Fruit fly (Drosophila melanogaster) whole organism, embryonic: Measurements from ENCODE around the gene Nrd1.

ENCODE experiments used
- Adf1 ChIP-seq: fragments of 200-800 bp; sonication (Bioruptor generic); IDR thresholded peaks from 2 replicates; pipeline ENCODE4 v1.3.6; 2022; ENCODE audit warnings: missing biosample characterization, missing genetic modification characterization
- Atf3 ChIP-seq: fragments of 200-800 bp; sonication (Bioruptor generic); optimal IDR thresholded peaks from 3 replicates; lab custom pipeline; 2016; ENCODE audit warnings: missing biosample characterization, missing genetic modification characterization
- CG12155 ChIP-seq: fragments of 200-800 bp; sonication (Bioruptor generic); optimal IDR thresholded peaks from 3 replicates; lab custom pipeline; 2016; ENCODE audit warnings: missing biosample characterization, missing genetic modification characterization
- CG1233 ChIP-seq: fragments of 200-800 bp; sonication (Bioruptor generic); optimal IDR thresholded peaks from 4 replicates; lab custom pipeline; 2018; ENCODE audit warnings: missing biosample characterization, mild to moderate bottlenecking, missing genetic modification characterization
- CG12391 ChIP-seq: fragments of 200-800 bp; sonication (Bioruptor generic); optimal IDR thresholded peaks from 3 replicates; lab custom pipeline; 2018; ENCODE audit warnings: missing biosample characterization, mild to moderate bottlenecking, missing genetic modification characterization, moderate library complexity
- CG13296 ChIP-seq: fragments of 200-800 bp; sonication (Bioruptor generic); optimal IDR thresholded peaks from 3 replicates; lab custom pipeline; 2018; ENCODE audit warnings: missing biosample characterization, mild to moderate bottlenecking, missing genetic modification characterization
- CG13894 ChIP-seq: fragments of 200-800 bp; sonication (Bioruptor generic); optimal IDR thresholded peaks from 3 replicates; lab custom pipeline; 2018; ENCODE audit warnings: missing biosample characterization, mild to moderate bottlenecking, missing genetic modification characterization, moderate library complexity
- CG15514 ChIP-seq: fragments of 200-800 bp; sonication (Bioruptor generic); optimal IDR thresholded peaks from 3 replicates; lab custom pipeline; 2017; ENCODE audit warnings: missing biosample characterization, missing genetic modification characterization, mild to moderate bottlenecking, moderate library complexity, missing genetic modification reagents
- CG16813 ChIP-seq: fragments of 200-800 bp; sonication (Bioruptor generic); IDR thresholded peaks from 3 replicates; pipeline ENCODE4 v1.3.6; 2022; ENCODE audit warnings: missing biosample characterization, missing genetic modification characterization; ENCODE audit not compliant: partially characterized antibody
- CG1792 ChIP-seq: fragments of 200-800 bp; sonication (Bioruptor generic); optimal IDR thresholded peaks from 2 replicates; lab custom pipeline; 2016; ENCODE audit warnings: missing biosample characterization, missing genetic modification characterization
- CG31441 ChIP-seq: fragments of 200-800 bp; sonication (Bioruptor generic); IDR thresholded peaks from 2 replicates; pipeline ENCODE4 v1.3.6; 2022; ENCODE audit warnings: missing biosample characterization, missing genetic modification characterization
- CG34224 ChIP-seq: fragments of 200-800 bp; sonication (Bioruptor generic); IDR thresholded peaks from 3 replicates; pipeline ENCODE4 v1.3.6; 2022; ENCODE audit warnings: missing biosample characterization, missing genetic modification characterization; ENCODE audit not compliant: partially characterized antibody
- CG3847 ChIP-seq: fragments of 200-800 bp; sonication (Bioruptor generic); IDR thresholded peaks from 2 replicates; pipeline ENCODE4 v1.3.6; 2022; ENCODE audit warnings: missing biosample characterization, missing genetic modification characterization
- CG4424 ChIP-seq: fragments of 200-800 bp; sonication (Bioruptor generic); optimal IDR thresholded peaks from 3 replicates; lab custom pipeline; 2016; ENCODE audit warnings: missing biosample characterization, missing genetic modification characterization
- CG8924 ChIP-seq: fragments of 200-800 bp; optimal IDR thresholded peaks from 3 replicates; lab custom pipeline; 2019; ENCODE audit warnings: missing biosample characterization, mild to moderate bottlenecking, missing genetic modification characterization, moderate library complexity
- Camta ChIP-seq: fragments of 200-800 bp; sonication (Bioruptor generic); optimal IDR thresholded peaks from 2 replicates; lab custom pipeline; 2016; ENCODE audit warnings: missing biosample characterization, missing genetic modification characterization
- Dbx ChIP-seq: fragments of 200-800 bp; sonication (Bioruptor generic); IDR thresholded peaks from 3 replicates; pipeline ENCODE4 v1.3.6; 2022; ENCODE audit warnings: missing biosample characterization, missing genetic modification characterization
- Dip2 ChIP-seq: fragments of 200-800 bp; sonication (Bioruptor generic); IDR thresholded peaks from 2 replicates; pipeline ENCODE4 v1.3.6; 2022; ENCODE audit warnings: missing biosample characterization, missing genetic modification characterization
- Fer1 ChIP-seq: fragments of 200-800 bp; sonication (Bioruptor generic); optimal IDR thresholded peaks from 2 replicates; lab custom pipeline; 2017; ENCODE audit warnings: missing biosample characterization, mild to moderate bottlenecking, missing genetic modification characterization
- Gsc ChIP-seq: fragments of 200-800 bp; sonication (Bioruptor generic); IDR thresholded peaks from 2 replicates; pipeline ENCODE4 v1.3.6; 2022; ENCODE audit warnings: missing biosample characterization, missing genetic modification characterization
- H15 ChIP-seq: fragments of 200-800 bp; sonication (Bioruptor generic); IDR thresholded peaks from 3 replicates; pipeline ENCODE4 v1.3.6; 2022; ENCODE audit warnings: missing biosample characterization, missing genetic modification characterization
- HHEX ChIP-seq: fragments of 200-800 bp; sonication (Bioruptor generic); optimal IDR thresholded peaks from 3 replicates; lab custom pipeline; 2017; ENCODE audit warnings: missing biosample characterization, mild to moderate bottlenecking, missing genetic modification characterization, missing genetic modification reagents
- HLH4C ChIP-seq: fragments of 200-800 bp; sonication (Bioruptor generic); IDR thresholded peaks from 3 replicates; pipeline ENCODE4 v1.3.6; 2022; ENCODE audit warnings: missing biosample characterization, missing genetic modification characterization; ENCODE audit not compliant: partially characterized antibody
- HLH54F ChIP-seq: fragments of 200-800 bp; sonication (Bioruptor generic); optimal IDR thresholded peaks from 3 replicates; lab custom pipeline; 2016; ENCODE audit warnings: missing biosample characterization, missing genetic modification characterization
- Max ChIP-seq: fragments of 200-800 bp; sonication (Bioruptor generic); optimal IDR thresholded peaks from 2 replicates; lab custom pipeline; 2016; ENCODE audit warnings: missing biosample characterization, mild to moderate bottlenecking, missing genetic modification characterization
- Mrtf ChIP-seq: fragments of 200-800 bp; sonication (Bioruptor generic); IDR thresholded peaks from 3 replicates; pipeline ENCODE4 v1.3.6; 2022; ENCODE audit warnings: missing biosample characterization, missing genetic modification characterization
- NC2β ChIP-seq: fragments of 200-800 bp; sonication (Bioruptor generic); optimal IDR thresholded peaks from 2 replicates; lab custom pipeline; 2016; ENCODE audit warnings: missing biosample characterization, missing genetic modification characterization
- Opbp ChIP-seq: fragments of 200-800 bp; sonication (Bioruptor generic); IDR thresholded peaks from 3 replicates; pipeline ENCODE4 v1.3.6; 2022; ENCODE audit warnings: missing biosample characterization, missing genetic modification characterization; ENCODE audit not compliant: partially characterized antibody
- PHDP ChIP-seq: fragments of 200-800 bp; sonication (Bioruptor generic); optimal IDR thresholded peaks from 3 replicates; lab custom pipeline; 2018; ENCODE audit warnings: missing biosample characterization, mild to moderate bottlenecking, missing genetic modification characterization, moderate library complexity
- Sin3A ChIP-seq: fragments of >200 bp; optimal IDR thresholded peaks from 2 replicates; lab custom pipeline; 2018
- Xbp1 ChIP-seq: fragments of 200-800 bp; sonication (Bioruptor generic); optimal IDR thresholded peaks from 3 replicates; lab custom pipeline; 2016; ENCODE audit warnings: missing biosample characterization, mild to moderate bottlenecking, missing genetic modification characterization
- YL-1 ChIP-seq: fragments of 200-800 bp; sonication (Bioruptor generic); optimal IDR thresholded peaks from 3 replicates; lab custom pipeline; 2017; ENCODE audit warnings: missing biosample characterization, mild to moderate bottlenecking, missing genetic modification characterization
- amos ChIP-seq: fragments of 200-800 bp; sonication (Bioruptor generic); IDR thresholded peaks from 2 replicates; pipeline ENCODE4 v1.3.6; 2022; ENCODE audit warnings: missing biosample characterization, missing genetic modification characterization; ENCODE audit not compliant: partially characterized antibody
- chif ChIP-seq, 2 experiments: fragments of 200-800 bp; sonication (Bioruptor generic); optimal IDR thresholded peaks; 3 replicates each; lab custom pipeline; 2016; ENCODE audit warnings: missing biosample characterization in 2 of 2, missing genetic modification characterization in 2 of 2
- ci ChIP-seq: fragments of 200-800 bp; sonication (Bioruptor generic); IDR thresholded peaks from 3 replicates; pipeline ENCODE4 v1.3.6; 2022; ENCODE audit warnings: missing biosample characterization, missing genetic modification characterization
- ems ChIP-seq: fragments of 200-800 bp; sonication (Bioruptor generic); optimal IDR thresholded peaks from 3 replicates; lab custom pipeline; 2016; ENCODE audit warnings: missing biosample characterization, missing genetic modification characterization
- en ChIP-seq: fragments of 200-800 bp; sonication (Bioruptor generic); optimal IDR thresholded peaks from 2 replicates; lab custom pipeline; 2016; ENCODE audit warnings: missing biosample characterization, missing genetic modification characterization
- ewg ChIP-seq: fragments of 200-800 bp; sonication (Bioruptor generic); optimal IDR thresholded peaks from 3 replicates; lab custom pipeline; 2017; ENCODE audit warnings: mild to moderate bottlenecking, missing biosample characterization, missing genetic modification reagents, missing genetic modification characterization
- exex ChIP-seq: fragments of 200-800 bp; sonication (Bioruptor generic); optimal IDR thresholded peaks from 4 replicates; lab custom pipeline; 2018; ENCODE audit warnings: missing biosample characterization, mild to moderate bottlenecking, missing genetic modification characterization, moderate library complexity
- fu2 ChIP-seq: fragments of 200-800 bp; sonication (Bioruptor generic); optimal IDR thresholded peaks from 2 replicates; lab custom pipeline; 2016; ENCODE audit warnings: missing biosample characterization, missing genetic modification characterization
- gcm2 ChIP-seq: fragments of 200-800 bp; sonication (Bioruptor generic); optimal IDR thresholded peaks from 2 replicates; lab custom pipeline; 2016; ENCODE audit warnings: missing biosample characterization, missing genetic modification characterization
- grau ChIP-seq: fragments of 200-800 bp; optimal IDR thresholded peaks from 3 replicates; lab custom pipeline; 2019; ENCODE audit warnings: missing biosample characterization, mild to moderate bottlenecking, missing genetic modification characterization, moderate library complexity
- kay ChIP-seq: fragments of 200-800 bp; sonication (Bioruptor generic); optimal IDR thresholded peaks from 2 replicates; lab custom pipeline; 2016; ENCODE audit warnings: missing biosample characterization, missing genetic modification characterization
- knrl ChIP-seq: fragments of 200-800 bp; sonication (Bioruptor generic); IDR thresholded peaks from 3 replicates; pipeline ENCODE4 v1.3.6; 2022; ENCODE audit warnings: missing biosample characterization, missing genetic modification characterization; ENCODE audit not compliant: partially characterized antibody
- nerfin-2 ChIP-seq: fragments of 200-800 bp; sonication (Bioruptor generic); IDR thresholded peaks from 2 replicates; pipeline ENCODE4 v1.3.6; 2022; ENCODE audit warnings: missing biosample characterization, missing genetic modification characterization; ENCODE audit not compliant: partially characterized antibody
- sens ChIP-seq: fragments of 200-800 bp; sonication (Bioruptor generic); peaks from one replicate; lab custom pipeline; 2016; ENCODE audit warnings: missing biosample characterization, missing genetic modification characterization
- sim ChIP-seq: fragments of 200-800 bp; sonication (Bioruptor generic); IDR thresholded peaks from 2 replicates; pipeline ENCODE4 v1.3.6; 2022; ENCODE audit warnings: missing biosample characterization, missing genetic modification characterization
- sug ChIP-seq: fragments of 200-800 bp; optimal IDR thresholded peaks from 2 replicates; lab custom pipeline; 2019; ENCODE audit warnings: missing biosample characterization, mild to moderate bottlenecking, missing genetic modification characterization, moderate library complexity
- tll ChIP-seq, 2 experiments: fragments of 200-800 bp in 1 of 2; fragments of >200 bp in 1 of 2; sonication (Bioruptor generic) in 1 of 2; optimal IDR thresholded peaks; 2 replicates each; lab custom pipeline; 2017 to 2019; ENCODE audit warnings: missing biosample characterization in 2 of 2, missing genetic modification characterization in 2 of 2, mild to moderate bottlenecking in 1 of 2, moderate library complexity in 1 of 2

Nrd1 gene

dm6 chrX:11854758-11855465 lies 13.8 kb downstream of the Nrd1 start, which contains the start of the genes CG10347 and ATP7 (continued):
- TF ChIP-seq Dip2 (GFP tag; lab: Robert Waterston, UW) (no peak), knrl (GFP tag; lab: Robert Waterston, UW) (peak; percentile 93), sug (peak; percentile 49), CG12391 (peak; percentile 59), fu2 (GFP tag; lab: Kevin White, UChicago) (peak; percentile 12), Mrtf (GFP tag; lab: Robert Waterston, UW) (no peak), CG15514 (GFP tag; lab: Kevin White, UChicago) (peak; percentile 63), H15 (0 out of 3 replicates have a peak, but pooled peaks have one; percentile 23), CG16813 (GFP tag; lab: Robert Waterston, UW) (peak; percentile 90), PHDP (tag; lab: Kevin White, UChicago) (peak; percentile 4), CG12155 (GFP tag; lab: Kevin White, UChicago) (peak; percentile 19), chif (GFP tag; optimal IDR thresholded peaks at IDR 0.05; lab: Kevin White, UChicago) (no peak), CG13296 (GFP tag; lab: Kevin White, UChicago) (peak; percentile 6), HLH4C (GFP tag; lab: Robert Waterston, UW) (peak; percentile 93), Atf3 (peak; percentile 13), gcm2 (GFP tag; lab: Kevin White, UChicago) (no peak), CG34224 (peak; percentile 95), sim (GFP tag; lab: Robert Waterston, UW) (no peak), ewg (GFP tag; lab: Kevin White, UChicago) (peak; percentile 15), CG1233 (GFP tag; lab: Kevin White, UChicago) (no peak), Xbp1 (GFP tag; lab: Kevin White, UChicago) (no peak), Adf1 (GFP tag; lab: Robert Waterston, UW) (no peak), CG31441 (GFP tag; lab: Robert Waterston, UW) (0 out of 2 replicates have a peak, but pooled peaks have one; percentile 21), grau (tag; lab: Kevin White, UChicago) (peak; percentile 25), Fer1 (GFP tag; lab: Kevin White, UChicago) (peak; percentile 53), CG8924 (tag; lab: Kevin White, UChicago) (peak; percentile 41), Dbx (GFP tag; lab: Robert Waterston, UW) (0 out of 3 replicates have a peak, but pooled peaks have one; percentile 13), ci (GFP tag; lab: Robert Waterston, UW) (no peak), CG3847 (GFP tag; lab: Robert Waterston, UW) (no peak), tll (GFP tag; optimal IDR thresholded peaks at IDR 0.05; lab: Kevin White, UChicago) (no peak), kay (peak; percentile 27), NC2β (GFP tag; lab: Kevin White, UChicago) (peak; percentile 51), CG4424 (GFP tag; lab: Kevin White, UChicago) (peak; percentile 16), HLH54F (GFP tag; lab: Kevin White, UChicago) (peak; percentile 55), nerfin-2 (GFP tag; lab: Robert Waterston, UW) (peak; percentile 87), YL-1 (GFP tag; lab: Kevin White, UChicago) (peak; percentile 46), exex (tag; lab: Kevin White, UChicago) (peak; percentile 16), Gsc (GFP tag; lab: Robert Waterston, UW) (no peak), HHEX (GFP tag; lab: Kevin White, UChicago) (no peak), CG1792 (GFP tag; lab: Kevin White, UChicago) (peak; percentile 11), Opbp (GFP tag; lab: Robert Waterston, UW) (peak; percentile 85), Sin3A (lab: Kevin White, UChicago) (peak; percentile 72), ems (GFP tag; lab: Kevin White, UChicago) (peak; percentile 40), Max (GFP tag; lab: Kevin White, UChicago) (peak; percentile 26), en (GFP tag; lab: Kevin White, UChicago) (no peak), amos (peak; percentile 86), CG13894 (tag; lab: Kevin White, UChicago) (peak; percentile 11), Camta (GFP tag; lab: Kevin White, UChicago) (no peak), sens (GFP tag; lab: Kevin White, UChicago) (peak; percentile 90)
